Worm (Caenorhabditis elegans): ENCODE results near the gene cnc-11.
A peak's percentile ranks its signal among the peaks of the same experiment; 100 is the strongest.

The cnc-11 gene

DNA sequence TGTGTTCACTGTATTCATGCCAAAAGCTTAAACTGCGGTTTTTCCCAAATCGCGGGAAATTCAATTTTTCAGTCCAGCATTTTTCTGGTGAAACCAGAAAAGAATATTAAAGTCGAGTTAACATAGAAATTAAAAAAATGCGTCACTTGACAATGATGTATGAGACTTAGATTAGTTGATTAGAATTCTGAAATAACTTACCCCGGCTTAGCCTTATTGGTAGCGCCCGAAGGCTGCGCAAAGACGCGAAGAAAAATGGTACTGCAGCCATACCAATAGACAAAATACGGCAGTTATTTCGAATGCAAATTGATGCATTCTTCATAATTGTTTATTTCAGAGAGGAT lies 8.8 kb upstream of the cnc-11 start (continued):
- no peak for TF ChIP-seq lin-29 (GFP tag; IDR thresholded peaks at IDR 0.05)

DNA sequence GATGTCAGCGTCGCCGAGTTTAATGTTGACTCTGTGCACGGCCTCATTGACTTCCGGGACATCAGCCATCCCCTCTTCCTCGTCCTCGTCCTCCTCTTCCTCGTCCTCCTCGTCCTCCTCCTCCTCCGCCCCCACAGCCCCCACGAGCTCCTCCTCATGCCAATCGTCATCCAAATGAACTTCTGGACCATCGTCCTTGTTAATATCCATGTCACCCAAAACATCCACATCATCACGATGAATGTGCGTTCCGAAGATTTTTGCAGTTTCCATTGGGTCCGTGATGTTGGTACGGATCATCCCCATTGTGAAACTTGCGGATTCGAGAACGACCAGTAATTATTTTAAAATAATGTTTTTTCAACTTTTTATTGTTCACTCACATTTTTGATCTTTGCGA lies 7.7 kb upstream of the cnc-11 start:
- TF ChIP-seq aha-1 (tag), result peak; percentile 99
- peak; percentile 80 for TF ChIP-seq set-16 (GFP tag; IDR thresholded peaks at IDR 0.05)
- no peak for TF ChIP-seq Y5F2A.4 (GFP tag; optimal IDR thresholded peaks at IDR 0.05)

DNA sequence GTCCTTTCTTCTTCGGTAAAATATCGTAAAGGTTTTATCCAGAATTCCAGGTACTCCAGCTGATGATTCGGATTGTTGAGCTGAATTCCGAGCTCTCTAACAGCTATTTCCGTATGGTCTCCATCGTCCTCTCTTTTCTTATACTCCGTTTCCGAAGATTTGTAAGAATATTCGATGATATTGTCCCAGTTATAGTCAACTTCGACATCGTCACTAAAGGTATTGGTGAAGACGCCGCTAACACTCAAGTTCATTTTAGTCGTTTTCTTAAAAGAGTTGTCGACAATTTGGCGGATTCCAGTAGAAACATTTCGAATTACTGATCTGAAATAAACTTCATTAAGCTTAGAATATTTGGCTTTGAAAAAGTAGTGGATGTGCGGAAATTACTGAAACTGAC lies 7.0 kb upstream of the cnc-11 start:
- no peak for TF ChIP-seq spr-1 (tag; optimal IDR thresholded peaks at IDR 0.05)
- no peak for TF ChIP-seq skn-1 (tag; optimal IDR thresholded peaks at IDR 0.05)
- no peak for TF ChIP-seq lin-38 (GFP tag; IDR thresholded peaks at IDR 0.05)
- no peak for TF ChIP-seq ztf-11 (tag; optimal IDR thresholded peaks at IDR 0.05)
- TF ChIP-seq pha-4 (GFP tag; IDR thresholded peaks at IDR 0.05), result no peak
- TF ChIP-seq pha-4 (tag; optimal IDR thresholded peaks at IDR 0.05), result no peak

DNA sequence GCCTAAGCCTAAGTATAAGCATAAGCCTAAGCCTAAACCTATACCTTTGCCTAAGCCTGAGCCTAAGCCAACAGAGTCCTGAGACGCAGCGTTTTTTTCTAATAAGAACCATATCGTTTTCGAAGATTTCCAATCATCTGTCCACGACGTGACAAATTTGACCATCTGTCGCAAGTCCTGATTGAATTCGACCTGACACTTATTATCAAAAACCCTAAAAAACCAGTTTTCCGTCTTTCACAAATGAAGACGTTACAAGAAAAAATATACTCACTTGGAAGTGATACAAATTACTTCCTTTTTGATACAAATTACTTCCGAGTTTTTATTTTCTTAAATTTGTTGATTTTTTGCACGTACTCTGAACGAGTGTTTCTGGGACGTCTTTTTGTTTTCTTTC lies 3.9 kb upstream of the cnc-11 start:
- no peak for TF ChIP-seq nhr-10 (tag; optimal IDR thresholded peaks at IDR 0.05)
- no peak for TF ChIP-seq saeg-2 (GFP tag; IDR thresholded peaks at IDR 0.05)
- TF ChIP-seq hlh-30 (tag; optimal IDR thresholded peaks at IDR 0.05; ENCODE audit: insufficient read depth), result peak; percentile 6
- TF ChIP-seq gei-8 (GFP tag; optimal IDR thresholded peaks at IDR 0.05), result no peak
- no peak for TF ChIP-seq egl-27 (tag; optimal IDR thresholded peaks at IDR 0.05)
- TF ChIP-seq nhr-76 (tag; optimal IDR thresholded peaks at IDR 0.05), result no peak
- TF ChIP-seq unc-62 (GFP tag; optimal IDR thresholded peaks at IDR 0.05 in 1 of 2), result peak in 1 of 2 experiments; percentile 88
- no peak for TF ChIP-seq unc-62 (tag; optimal IDR thresholded peaks at IDR 0.05)
- TF ChIP-seq cey-2 (tag; optimal IDR thresholded peaks at IDR 0.05; ENCODE audit: borderline replicate concordance, insufficient read depth), result no peak
- no peak for TF ChIP-seq mep-1 (tag; optimal IDR thresholded peaks at IDR 0.05)
- TF ChIP-seq snpc-1.2 (GFP tag; IDR thresholded peaks at IDR 0.05), result no peak
- TF ChIP-seq fkh-10 (GFP tag; optimal IDR thresholded peaks at IDR 0.05), result no peak
- TF ChIP-seq nhr-77 (tag; optimal IDR thresholded peaks at IDR 0.05), result no peak
- no peak for TF ChIP-seq egl-43 (GFP tag; IDR thresholded peaks at IDR 0.05)
- TF ChIP-seq aha-1 (tag), result peak; percentile 84
- TF ChIP-seq daf-12 (tag; optimal IDR thresholded peaks at IDR 0.05), result no peak
- no peak for TF ChIP-seq lin-1 (GFP tag; IDR thresholded peaks at IDR 0.05)

DNA sequence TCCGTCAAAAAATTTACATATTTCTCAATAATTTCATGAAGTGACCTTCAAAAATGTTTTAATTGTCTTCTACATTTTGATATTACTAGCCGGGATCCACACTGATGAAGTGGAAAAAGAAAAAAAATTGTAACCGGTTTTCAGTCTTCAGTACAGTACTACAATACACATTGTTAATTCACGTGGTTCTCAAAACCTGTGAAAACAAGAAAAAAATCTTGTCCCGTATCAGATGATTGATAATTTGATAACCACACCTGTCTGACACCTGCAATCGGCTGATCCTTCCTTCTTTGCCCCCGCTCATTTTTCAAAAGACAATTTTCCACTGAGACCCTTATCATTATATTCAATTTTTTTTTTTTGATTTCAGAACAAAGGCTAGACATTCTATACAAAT lies 3.3 kb upstream of the cnc-11 start, which contains the start of gene R09B5.11:
TSS of gene R09B5.11 (plus strand) at position 374 of the 400 bp plus-strand sequence.
- TF ChIP-seq aha-1 (tag) (peak; percentile 11), nhr-48 (tag; optimal IDR thresholded peaks at IDR 0.05) (peak; percentile 7), duxl-1 (tag; optimal IDR thresholded peaks at IDR 0.05; ENCODE audit: poor library complexity) (no peak), dve-1 (tag; optimal IDR thresholded peaks at IDR 0.05; ENCODE audit: insufficient read depth) (no peak), hlh-11 (tag; optimal IDR thresholded peaks at IDR 0.05) (peak; percentile 17), lin-38 (GFP tag; IDR thresholded peaks at IDR 0.05) (no peak), nhr-28 (tag; optimal IDR thresholded peaks at IDR 0.05) (peak; percentile 68), php-3 (GFP tag; IDR thresholded peaks at IDR 0.05) (no peak), dmd-6 (GFP tag; IDR thresholded peaks at IDR 0.05) (peak; percentile 36), set-16 (GFP tag; IDR thresholded peaks at IDR 0.05) (no peak), cey-2 (tag; optimal IDR thresholded peaks at IDR 0.05; ENCODE audit: borderline replicate concordance, insufficient read depth) (peak; percentile 16), gei-8 (GFP tag; optimal IDR thresholded peaks at IDR 0.05) (no peak), daf-19 (GFP tag; conservative IDR thresholded peaks at IDR 0.05) (no peak), ceh-20 (GFP tag; IDR thresholded peaks at IDR 0.05) (no peak), tag-97 (GFP tag; IDR thresholded peaks at IDR 0.05) (no peak), mdl-1 (tag; optimal IDR thresholded peaks at IDR 0.05) (peak in 1 of 2 experiments; percentile 19), unc-62 (GFP tag; optimal IDR thresholded peaks at IDR 0.05 in 1 of 2) (no peak), unc-62 (tag; optimal IDR thresholded peaks at IDR 0.05) (no peak), hlh-30 (tag; optimal IDR thresholded peaks at IDR 0.05; ENCODE audit: insufficient read depth) (peak; percentile 47), F10B5.3 (tag; optimal IDR thresholded peaks at IDR 0.05) (no peak), arid-1 (GFP tag; conservative IDR thresholded peaks at IDR 0.05) (no peak)

Measured in whole organism, L4 larva.